Worm (Caenorhabditis elegans) whole organism, L1 larva: ENCODE measurements around the gene srh-27.

ENCODE experiments used
- ama-1 ChIP-seq: fragments of 150-350 bp; optimal IDR thresholded peaks from 2 replicates; lab custom pipeline; 2014
- lin-13 ChIP-seq: fragments of 150-350 bp; optimal IDR thresholded peaks from 2 replicates; lab custom pipeline; 2014; ENCODE audit warnings: missing biosample characterization, missing genetic modification reagents, missing genetic modification characterization
- mep-1 ChIP-seq: fragments of 150-350 bp; optimal IDR thresholded peaks from 2 replicates; lab custom pipeline; 2014; ENCODE audit warnings: missing biosample characterization, missing genetic modification characterization
- skn-1 ChIP-seq: fragments of 150-350 bp; optimal IDR thresholded peaks from 2 replicates; lab custom pipeline; 2014; ENCODE audit warnings: missing biosample characterization, missing genetic modification characterization
- unc-86 ChIP-seq: sonication (generic microtip); optimal IDR thresholded peaks from 2 replicates; lab custom pipeline; 2016; ENCODE audit warnings: missing genetic modification characterization, missing compliant biosample characterization
- unc-98 ChIP-seq: fragments of 200-800 bp; sonication (Bioruptor generic); IDR thresholded peaks from 2 replicates; pipeline ENCODE4 v1.3.6; 2022; ENCODE audit warnings: missing genetic modification characterization, missing compliant biosample characterization
- ztf-11 ChIP-seq, 2 experiments: sonication (generic microtip); optimal IDR thresholded peaks; 2 replicates each; lab custom pipeline; 2016 to 2017; ENCODE audit warnings: missing genetic modification characterization in 2 of 2, missing biosample characterization in 1 of 2, missing compliant biosample characterization in 1 of 2

DNA sequence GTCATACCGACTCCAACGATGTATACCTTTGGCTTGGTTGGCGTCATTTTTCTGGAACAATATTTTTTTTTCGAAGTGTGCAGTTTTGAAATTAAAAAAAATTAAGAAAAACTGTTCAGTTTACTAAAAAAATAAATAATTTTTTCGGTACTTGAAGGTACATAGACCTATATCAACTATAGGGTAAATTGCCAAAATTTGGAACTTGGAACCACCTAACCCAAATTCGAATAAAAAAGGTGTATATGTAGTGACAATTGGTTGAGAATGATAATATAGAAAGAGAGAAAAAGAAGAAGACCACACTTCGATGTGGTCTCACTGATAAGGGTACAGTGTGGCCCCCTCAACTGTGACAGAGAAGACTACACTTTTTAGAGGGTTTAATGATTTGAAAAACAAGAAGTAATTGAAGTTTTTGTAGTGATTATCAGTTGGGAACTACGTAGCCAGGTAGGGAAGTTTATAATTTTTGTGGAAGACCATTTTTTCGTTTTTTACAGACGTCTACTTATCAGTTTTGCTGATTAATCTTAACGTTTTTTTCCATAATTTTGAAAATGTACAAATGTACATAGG, 22.6 kb upstream of the srh-27 start, which contains the start of gene daf-22:
- TF ChIP-seq ama-1 (lab: Kevin White, UChicago) (no peak), unc-86 (no peak), mep-1 (tag; lab: Kevin White, UChicago) (no peak), skn-1 (tag; lab: Kevin White, UChicago) (no peak), unc-98 (GFP tag; lab: Robert Waterston, UW) (no peak), lin-13 (GFP tag; lab: Kevin White, UChicago) (no peak), ztf-11 (tag; optimal IDR thresholded peaks at IDR 0.05; lab: Kevin White, UChicago) (no peak)
